Worm (Caenorhabditis elegans): ENCODE measurements around the gene Y51H4A.5.

- TF ChIP-seq ceh-91 (GFP tag; IDR thresholded peaks at IDR 0.05): no peak
- TF ChIP-seq nfya-2 (GFP tag; IDR thresholded peaks at IDR 0.05): no peak
- no peak for TF ChIP-seq F33H1.4 (GFP tag; IDR thresholded peaks at IDR 0.05)
- no peak for TF ChIP-seq pha-4 (tag; optimal IDR thresholded peaks at IDR 0.05)
- no peak for TF ChIP-seq ztf-28 (GFP tag; IDR thresholded peaks at IDR 0.05)
- TF ChIP-seq unc-130 (GFP tag; optimal IDR thresholded peaks at IDR 0.05): no peak
- TF ChIP-seq F52B5.7 (tag; optimal IDR thresholded peaks at IDR 0.05): no peak
- TF ChIP-seq nfya-1 (tag; optimal IDR thresholded peaks at IDR 0.05; ENCODE audit: borderline replicate concordance, insufficient read depth): no peak
- no peak for TF ChIP-seq ZK185.1 (tag; optimal IDR thresholded peaks at IDR 0.05; ENCODE audit: poor library complexity, severe bottlenecking)
- TF ChIP-seq T26A5.8 (tag; optimal IDR thresholded peaks at IDR 0.05): no peak
- TF ChIP-seq aptf-2 (GFP tag; conservative IDR thresholded peaks at IDR 0.05): no peak
- no peak for TF ChIP-seq ceh-100 (GFP tag; IDR thresholded peaks at IDR 0.05)
- TF ChIP-seq F49E8.2 (tag; optimal IDR thresholded peaks at IDR 0.05; ENCODE audit: insufficient read depth): no peak
- no peak for TF ChIP-seq sea-2 (GFP tag; IDR thresholded peaks at IDR 0.05)
Observed at ce11 chrIV:16525018-16525417, 920 bp downstream of the Y51H4A.5 start.
